Fruit fly (Drosophila melanogaster): ENCODE results near the gene hng3.

The hng3 gene

DNA sequence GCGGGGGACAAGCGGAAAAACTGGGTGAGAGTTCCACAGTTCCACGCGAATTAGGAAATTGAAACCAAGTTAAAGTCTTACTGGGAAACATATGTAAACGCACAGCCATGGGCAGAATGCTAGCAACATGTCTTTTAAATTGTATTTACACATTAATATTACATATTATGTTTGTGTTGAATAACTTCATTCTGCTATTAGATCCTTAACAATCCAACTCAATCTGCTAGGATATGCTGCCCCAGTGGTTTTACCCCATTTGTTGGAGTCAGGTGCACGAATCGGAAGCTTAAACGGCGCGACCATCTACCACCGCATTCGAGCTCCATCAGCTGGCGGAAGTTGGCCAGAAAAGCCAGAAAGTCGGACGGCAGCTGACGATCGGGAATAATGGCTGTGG, 1.1 kb upstream of the hng3 start:
- no peak for TF ChIP-seq CG1621 (tag; optimal IDR thresholded peaks at IDR 0.05)
- peak; percentile 12 for TF ChIP-seq CG10631 (GFP tag; optimal IDR thresholded peaks at IDR 0.05)
- peak; percentile 76 for TF ChIP-seq CG6276 (GFP tag; optimal IDR thresholded peaks at IDR 0.05)
- TF ChIP-seq CG3032 (tag; optimal IDR thresholded peaks at IDR 0.05), result no peak
- peak; percentile 49 for TF ChIP-seq OdsH (GFP tag; optimal IDR thresholded peaks at IDR 0.05)
- peak; percentile 24 for TF ChIP-seq CG3919 (GFP tag; optimal IDR thresholded peaks at IDR 0.05)
- TF ChIP-seq fkh (GFP tag; optimal IDR thresholded peaks at IDR 0.05), result no peak
- no peak for TF ChIP-seq Ets96B (tag; optimal IDR thresholded peaks at IDR 0.05)
- peak; percentile 32 for TF ChIP-seq CG11294 (GFP tag; IDR thresholded peaks at IDR 0.05)
- TF ChIP-seq lz (GFP tag; optimal IDR thresholded peaks at IDR 0.05), result no peak
- no peak for TF ChIP-seq CG11902 (GFP tag; optimal IDR thresholded peaks at IDR 0.05)
- no peak for TF ChIP-seq Sox14 (GFP tag; optimal IDR thresholded peaks at IDR 0.05)
- TF ChIP-seq CG9139 (GFP tag; optimal IDR thresholded peaks at IDR 0.05), result no peak
- TF ChIP-seq net (GFP tag; optimal IDR thresholded peaks at IDR 0.05), result peak; percentile 10
- no peak for TF ChIP-seq Blimp-1 (GFP tag; optimal IDR thresholded peaks at IDR 0.05)
- peak; percentile 5 for TF ChIP-seq Met (GFP tag; optimal IDR thresholded peaks at IDR 0.05)
- no peak for TF ChIP-seq topi (GFP tag; optimal IDR thresholded peaks at IDR 0.05)
- peak; percentile 21 for TF ChIP-seq acj6 (GFP tag; optimal IDR thresholded peaks at IDR 0.05)
- TF ChIP-seq dac (GFP tag; optimal IDR thresholded peaks at IDR 0.05), result peak; percentile 49
- TF ChIP-seq Lpt (GFP tag; optimal IDR thresholded peaks at IDR 0.05), result peak; percentile 37
- peak; percentile 88 for TF ChIP-seq eg (GFP tag; IDR thresholded peaks at IDR 0.05)
- TF ChIP-seq CG6163 (GFP tag; IDR thresholded peaks at IDR 0.05), result peak; percentile 65
- TF ChIP-seq Sox15 (GFP tag; optimal IDR thresholded peaks at IDR 0.05), result no peak
- TF ChIP-seq Hr4 (GFP tag; optimal IDR thresholded peaks at IDR 0.05), result peak; percentile 81
- peak; percentile 54 for TF ChIP-seq Gug (GFP tag; IDR thresholded peaks at IDR 0.05)
- peak; percentile 36 for TF ChIP-seq Eip78C (GFP tag)
- TF ChIP-seq CG15336 (GFP tag; IDR thresholded peaks at IDR 0.05), result peak; percentile 87
- TF ChIP-seq CG8119 (GFP tag; IDR thresholded peaks at IDR 0.05), result peak; percentile 85
- peak; percentile 71 for TF ChIP-seq CG4318 (GFP tag; optimal IDR thresholded peaks at IDR 0.05)
- TF ChIP-seq CG6808 (GFP tag; optimal IDR thresholded peaks at IDR 0.05), result no peak
- no peak for TF ChIP-seq dsx (GFP tag; optimal IDR thresholded peaks at IDR 0.05; ENCODE audit: poor library complexity, severe bottlenecking)
- no peak for TF ChIP-seq CG31627 (GFP tag; optimal IDR thresholded peaks at IDR 0.05)
- no peak for TF ChIP-seq ss (GFP tag; optimal IDR thresholded peaks at IDR 0.05)
- TF ChIP-seq Hr39 (GFP tag; optimal IDR thresholded peaks at IDR 0.05), result no peak
- TF ChIP-seq CG32006 (GFP tag; optimal IDR thresholded peaks at IDR 0.05), result peak; percentile 82
- TF ChIP-seq pdm3 (GFP tag; optimal IDR thresholded peaks at IDR 0.05), result peak; percentile 37
- no peak for TF ChIP-seq CG6792 (GFP tag; optimal IDR thresholded peaks at IDR 0.05)
- no peak for TF ChIP-seq CG7368 (GFP tag; optimal IDR thresholded peaks at IDR 0.05)
- TF ChIP-seq CG6854 (GFP tag; optimal IDR thresholded peaks at IDR 0.05), result no peak
- TF ChIP-seq Sox102F (GFP tag; optimal IDR thresholded peaks at IDR 0.05), result no peak
- no peak for TF ChIP-seq fd59A (GFP tag; optimal IDR thresholded peaks at IDR 0.05)
- TF ChIP-seq CG11762 (GFP tag; optimal IDR thresholded peaks at IDR 0.05; ENCODE audit: insufficient read depth), result no peak
- TF ChIP-seq achi (GFP tag; optimal IDR thresholded peaks at IDR 0.05), result peak; percentile 8
- peak; percentile 2 for TF ChIP-seq Eip75B (GFP tag; optimal IDR thresholded peaks at IDR 0.05)
- TF ChIP-seq Eip93F (GFP tag; optimal IDR thresholded peaks at IDR 0.05), result no peak
- no peak for TF ChIP-seq CG34406 (GFP tag; optimal IDR thresholded peaks at IDR 0.05)
- TF ChIP-seq Smox (GFP tag; optimal IDR thresholded peaks at IDR 0.05), result no peak

All from whole organism, prepupa.